Worm (Caenorhabditis elegans) whole organism, L1 larva: ENCODE data around the gene F40E10.5.

Experiments used
- C04F5.9 ChIP-seq: sonication (generic microtip); optimal IDR thresholded peaks from 2 replicates; lab custom pipeline; 2016; ENCODE audit warnings: missing genetic modification characterization, missing compliant biosample characterization
- C16A3.4 ChIP-seq: fragments of 150-350 bp; optimal IDR thresholded peaks from 2 replicates; lab custom pipeline; 2014; ENCODE audit warnings: missing biosample characterization, missing genetic modification characterization
- C34B4.2 ChIP-seq: sonication (generic microtip); optimal IDR thresholded peaks from 2 replicates; lab custom pipeline; 2017; ENCODE audit warnings: mild to moderate bottlenecking, missing genetic modification characterization, missing compliant biosample characterization
- F16B12.6 ChIP-seq: fragments of 150-350 bp; optimal IDR thresholded peaks from 2 replicates; lab custom pipeline; 2014; ENCODE audit warnings: missing biosample characterization, missing genetic modification characterization
- aha-1 ChIP-seq: fragments of 150-350 bp; optimal IDR thresholded peaks from 2 replicates; lab custom pipeline; 2014; ENCODE audit warnings: missing biosample characterization, missing genetic modification characterization
- alr-1 ChIP-seq: fragments of 200-800 bp; sonication (Bioruptor generic); optimal IDR thresholded peaks from 2 replicates; lab custom pipeline; 2018; ENCODE audit warnings: borderline replicate concordance, mild to moderate bottlenecking, missing genetic modification characterization, missing compliant biosample characterization
- ama-1 ChIP-seq: fragments of 150-350 bp; optimal IDR thresholded peaks from 2 replicates; lab custom pipeline; 2014
- ceh-82 ChIP-seq, 3 experiments: fragments of 150-350 bp in 1 of 3; sonication (generic microtip) in 2 of 3; optimal IDR thresholded peaks; 2 replicates each; lab custom pipeline; 2014 to 2017; ENCODE audit warnings: missing biosample characterization in 3 of 3, missing genetic modification characterization in 3 of 3
- ceh-88 ChIP-seq: fragments of 200-800 bp; sonication (Bioruptor generic); IDR thresholded peaks from 2 replicates; pipeline ENCODE4 v1.3.6; 2022; ENCODE audit warnings: missing genetic modification characterization, missing compliant biosample characterization
- ceh-90 ChIP-seq: sonication (generic microtip); optimal IDR thresholded peaks from 2 replicates; lab custom pipeline; 2016; ENCODE audit warnings: missing genetic modification characterization, missing compliant biosample characterization
- ces-1 ChIP-seq: fragments of 150-350 bp; optimal IDR thresholded peaks from 2 replicates; lab custom pipeline; 2014; ENCODE audit warnings: missing biosample characterization, missing genetic modification reagents, missing genetic modification characterization
- dpl-1 ChIP-seq, 3 experiments: fragments of 150-350 bp in 2 of 3; sonication (generic microtip) in 1 of 3; optimal IDR thresholded peaks; 2 replicates each; lab custom pipeline; 2014 to 2017; ENCODE audit warnings: missing biosample characterization in 3 of 3, missing genetic modification characterization in 3 of 3, missing genetic modification reagents in 3 of 3
- dsc-1 ChIP-seq: sonication (generic microtip); optimal IDR thresholded peaks from 2 replicates; lab custom pipeline; 2016; ENCODE audit warnings: mild to moderate bottlenecking, missing genetic modification characterization, missing compliant biosample characterization
- efl-1 ChIP-seq, 4 experiments: fragments of 150-350 bp; optimal IDR thresholded peaks in 3 of 4; peaks in 1 of 4; 1 replicate in 1 of 4; 2 replicates in 3 of 4; lab custom pipeline; 2014; ENCODE audit warnings: missing biosample characterization in 2 of 4, missing genetic modification characterization in 2 of 4, missing genetic modification reagents in 2 of 4
- egl-13 ChIP-seq: sonication (generic microtip); optimal IDR thresholded peaks from 2 replicates; lab custom pipeline; 2016; ENCODE audit warnings: missing genotype, missing genetic modification reagents, missing genetic modification characterization, missing compliant biosample characterization
- egl-27 ChIP-seq, 2 experiments: fragments of 150-350 bp in 1 of 2; sonication (generic microtip); optimal IDR thresholded peaks; 3 replicates each; lab custom pipeline; 2017 to 2018; ENCODE audit warnings: missing biosample characterization in 2 of 2, missing genetic modification characterization in 2 of 2, missing genetic modification reagents in 2 of 2
- elt-2 ChIP-seq: sonication (generic microtip); optimal IDR thresholded peaks from 2 replicates; lab custom pipeline; 2016; ENCODE audit warnings: missing genetic modification characterization, mild to moderate bottlenecking, inconsistent platforms, missing compliant biosample characterization, missing genetic modification reagents
- elt-3 ChIP-seq, 6 experiments: fragments of 150-350 bp in 1 of 6; sonication (generic microtip); optimal IDR thresholded peaks; 2 replicates each; lab custom pipeline; 2017 to 2018; ENCODE audit warnings: missing biosample characterization in 6 of 6, missing genetic modification characterization in 6 of 6, inconsistent platforms in 1 of 6
- ets-5 ChIP-seq: fragments of 200-800 bp; sonication (Bioruptor generic); IDR thresholded peaks from 2 replicates; pipeline ENCODE4 v1.3.6; 2022; ENCODE audit warnings: missing genetic modification characterization, missing compliant biosample characterization
- fkh-10 ChIP-seq: sonication (generic microtip); optimal IDR thresholded peaks from 2 replicates; lab custom pipeline; 2017; ENCODE audit warnings: missing biosample characterization, missing genetic modification reagents, missing genetic modification characterization
- fkh-4 ChIP-seq: sonication (generic microtip); optimal IDR thresholded peaks from 2 replicates; lab custom pipeline; 2016; ENCODE audit warnings: missing compliant biosample characterization, missing genetic modification characterization, borderline replicate concordance
- lin-13 ChIP-seq: fragments of 150-350 bp; optimal IDR thresholded peaks from 2 replicates; lab custom pipeline; 2014; ENCODE audit warnings: missing biosample characterization, missing genetic modification reagents, missing genetic modification characterization
- lin-14 ChIP-seq: fragments of 200-800 bp; sonication (Bioruptor generic); optimal IDR thresholded peaks from 2 replicates; lab custom pipeline; 2018; ENCODE audit warnings: mild to moderate bottlenecking, missing genetic modification characterization, moderate library complexity, missing compliant biosample characterization
- lin-35 ChIP-seq, 2 experiments: fragments of 150-350 bp; optimal IDR thresholded peaks; 2 replicates each; lab custom pipeline; 2014; ENCODE audit warnings: missing biosample characterization in 2 of 2, missing genetic modification characterization in 2 of 2, missing genetic modification reagents in 2 of 2
- lir-3 ChIP-seq: sonication (generic microtip); optimal IDR thresholded peaks from 2 replicates; lab custom pipeline; 2016; ENCODE audit warnings: mild to moderate bottlenecking, missing genetic modification characterization, moderate library complexity, missing compliant biosample characterization; ENCODE audit not compliant: poor library complexity
- mab-9 ChIP-seq: fragments of 200-800 bp; sonication (Bioruptor generic); IDR thresholded peaks from 2 replicates; pipeline ENCODE4 v1.3.6; 2022; ENCODE audit warnings: missing genetic modification reagents, missing genetic modification characterization, missing compliant biosample characterization
- mdl-1 ChIP-seq, 2 experiments: fragments of 150-350 bp; optimal IDR thresholded peaks; 2 replicates each; lab custom pipeline; 2014 to 2017; ENCODE audit warnings: missing biosample characterization in 2 of 2, missing genetic modification characterization in 2 of 2, inconsistent platforms in 1 of 2
- nhr-11 ChIP-seq: fragments of 150-350 bp; optimal IDR thresholded peaks from 2 replicates; lab custom pipeline; 2014; ENCODE audit warnings: missing biosample characterization, missing genetic modification characterization
- nhr-19 ChIP-seq: fragments of 200-800 bp; sonication (Bioruptor generic); conservative IDR thresholded peaks from 2 replicates; pipeline ENCODE4 v1.3.6; 2022; ENCODE audit warnings: missing genetic modification characterization, missing compliant biosample characterization
- nhr-237 ChIP-seq: fragments of 150-350 bp; optimal IDR thresholded peaks from 2 replicates; lab custom pipeline; 2014; ENCODE audit warnings: missing biosample characterization, missing genetic modification characterization
- nhr-28 ChIP-seq: fragments of 150-350 bp; optimal IDR thresholded peaks from 2 replicates; lab custom pipeline; 2014; ENCODE audit warnings: missing biosample characterization, missing genetic modification characterization
- nhr-71 ChIP-seq: sonication (generic microtip); optimal IDR thresholded peaks from 2 replicates; lab custom pipeline; 2016; ENCODE audit warnings: mild to moderate bottlenecking, missing genetic modification characterization, moderate library complexity, missing compliant biosample characterization
- nhr-84 ChIP-seq: sonication (generic microtip); optimal IDR thresholded peaks from 2 replicates; lab custom pipeline; 2017; ENCODE audit warnings: missing biosample characterization, missing genetic modification characterization
- pag-3 ChIP-seq: sonication (generic microtip); optimal IDR thresholded peaks from 2 replicates; lab custom pipeline; 2017; ENCODE audit warnings: missing genetic modification characterization, mild to moderate bottlenecking, missing compliant biosample characterization, antibody characterized with exemption, borderline replicate concordance; ENCODE audit not compliant: insufficient read depth
- rnt-1 ChIP-seq: sonication (generic microtip); optimal IDR thresholded peaks from 2 replicates; lab custom pipeline; 2016; ENCODE audit warnings: mild to moderate bottlenecking, missing genetic modification characterization, moderate library complexity, missing compliant biosample characterization
- snpc-4 ChIP-seq: fragments of 150-350 bp; optimal IDR thresholded peaks from 2 replicates; lab custom pipeline; 2014; ENCODE audit warnings: missing biosample characterization, missing genetic modification characterization
- snu-23 ChIP-seq: sonication (generic microtip); optimal IDR thresholded peaks from 2 replicates; lab custom pipeline; 2016; ENCODE audit warnings: missing genetic modification characterization, missing compliant biosample characterization
- sup-37 ChIP-seq: fragments of 200-800 bp; sonication (Bioruptor generic); optimal IDR thresholded peaks from 2 replicates; lab custom pipeline; 2018; ENCODE audit warnings: mild to moderate bottlenecking, missing genetic modification characterization, missing compliant biosample characterization
- swsn-7 ChIP-seq: sonication (generic microtip); optimal IDR thresholded peaks from 2 replicates; lab custom pipeline; 2016; ENCODE audit warnings: missing genetic modification characterization, missing compliant biosample characterization
- tbx-2 ChIP-seq: sonication (generic microtip); optimal IDR thresholded peaks from 2 replicates; lab custom pipeline; 2016; ENCODE audit warnings: missing genetic modification characterization, missing compliant biosample characterization
- unc-130 ChIP-seq: fragments of 150-350 bp; optimal IDR thresholded peaks from 2 replicates; lab custom pipeline; 2017; ENCODE audit warnings: missing biosample characterization, missing genetic modification characterization, inconsistent platforms
- unc-86 ChIP-seq: sonication (generic microtip); optimal IDR thresholded peaks from 2 replicates; lab custom pipeline; 2016; ENCODE audit warnings: missing genetic modification characterization, missing compliant biosample characterization
- xbp-1 ChIP-seq: sonication (generic microtip); optimal IDR thresholded peaks from 2 replicates; lab custom pipeline; 2016; ENCODE audit warnings: missing genetic modification characterization, missing compliant biosample characterization
- ztf-4 ChIP-seq: fragments of 150-350 bp; optimal IDR thresholded peaks from 2 replicates; lab custom pipeline; 2014; ENCODE audit warnings: missing biosample characterization, missing genetic modification characterization

Gene F40E10.5

ce11 chrX:14724935-14725334 lies 23.3 kb downstream of the F40E10.5 start:
- no peak for TF ChIP-seq lin-35 (GFP tag; optimal IDR thresholded peaks at IDR 0.05; lab: Kevin White, UChicago)
- no peak for TF ChIP-seq F16B12.6 (tag; lab: Kevin White, UChicago)
- TF ChIP-seq sup-37: no peak
- TF ChIP-seq snpc-4 (tag; lab: Kevin White, UChicago): no peak
- TF ChIP-seq egl-27 (tag; optimal IDR thresholded peaks at IDR 0.05; lab: Kevin White, UChicago): no peak
- no peak for TF ChIP-seq egl-13 (tag; lab: Kevin White, UChicago)
- TF ChIP-seq nhr-11 (tag; lab: Kevin White, UChicago): no peak
- no peak for TF ChIP-seq C16A3.4 (tag; lab: Kevin White, UChicago)
- no peak for TF ChIP-seq ama-1
- no peak for TF ChIP-seq nhr-84
- TF ChIP-seq ets-5: no peak
- TF ChIP-seq nhr-28 (tag; lab: Kevin White, UChicago): no peak
- no peak for TF ChIP-seq lir-3 (tag; lab: Kevin White, UChicago)
- TF ChIP-seq unc-86 (tag; lab: Kevin White, UChicago): no peak
- no peak for TF ChIP-seq ztf-4 (tag; lab: Kevin White, UChicago)
- TF ChIP-seq, all 84 proteins: peak for 0

ce11 chrX:14729319-14729718 lies 27.7 kb downstream of the F40E10.5 start, which contains the start of gene tsp-8:
TSS of gene tsp-8 (minus strand) at chrX:14729503.
- TF ChIP-seq pag-3 (tag; lab: Kevin White, UChicago) (peak; percentile 75), elt-3 (tag; optimal IDR thresholded peaks at IDR 0.05; lab: Kevin White, UChicago) (no peak), dsc-1 (tag; lab: Kevin White, UChicago) (peak; percentile 33), lin-14 (GFP tag; lab: Kevin White, UChicago) (peak; percentile 50), swsn-7 (tag; lab: Kevin White, UChicago) (no peak), efl-1 (optimal IDR thresholded peaks at IDR 0.05; lab: Kevin White, UChicago) (no peak), efl-1 (GFP tag; optimal IDR thresholded peaks at IDR 0.05 in 1 of 2; lab: Kevin White, UChicago) (peak in 1 of 2 experiments; percentile 42), rnt-1 (tag; lab: Kevin White, UChicago) (peak; percentile 51), xbp-1 (tag; lab: Kevin White, UChicago) (no peak), nhr-19 (GFP tag; lab: Robert Waterston, UW) (no peak), mab-9 (no peak), F16B12.6 (tag; lab: Kevin White, UChicago) (no peak), C34B4.2 (tag; lab: Kevin White, UChicago) (no peak)

DNA sequence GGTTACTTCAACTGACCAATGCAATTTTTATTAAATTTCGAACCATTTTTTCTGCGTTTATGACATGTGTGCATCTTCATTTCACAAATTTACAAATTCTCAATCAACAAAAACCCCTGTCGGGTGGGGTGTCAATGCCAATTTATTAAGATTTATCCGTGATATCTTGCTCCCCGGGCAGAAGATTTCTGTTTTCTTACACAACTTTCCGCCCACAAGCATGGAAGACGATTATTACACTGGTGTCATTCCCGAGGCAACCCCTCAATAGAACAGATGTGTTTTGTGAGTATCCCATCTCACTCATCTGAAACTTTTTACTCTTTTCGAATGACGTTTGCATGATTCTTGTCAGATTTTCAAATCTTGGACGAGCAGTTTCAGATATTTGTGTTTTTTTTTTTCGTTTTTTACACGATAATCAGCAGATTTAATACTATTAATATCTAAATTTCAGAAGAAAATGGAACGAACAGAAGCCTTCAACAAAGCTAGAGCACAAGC lies 30.3 kb downstream of the F40E10.5 start, which contains the start of gene F33C8.4:
F33C8.4 (plus strand) TSS at position 454 of the 504 bp plus-strand sequence.
- TF ChIP-seq ceh-90 (tag; lab: Kevin White, UChicago) (no peak), mdl-1 (tag; optimal IDR thresholded peaks at IDR 0.05; lab: Kevin White, UChicago) (peak in 1 of 2 experiments; percentile 8), nhr-71 (tag; lab: Kevin White, UChicago) (peak; percentile 41), nhr-11 (tag; lab: Kevin White, UChicago) (no peak), nhr-237 (tag; lab: Kevin White, UChicago) (no peak), swsn-7 (tag; lab: Kevin White, UChicago) (no peak), alr-1 (tag; lab: Kevin White, UChicago) (no peak), fkh-4 (tag; lab: Kevin White, UChicago) (peak; percentile 18), elt-2 (tag; lab: Kevin White, UChicago) (no peak), ceh-88 (GFP tag; lab: Robert Waterston, UW) (no peak), dpl-1 (GFP tag; optimal IDR thresholded peaks at IDR 0.05; lab: Kevin White, UChicago) (no peak), lir-3 (tag; lab: Kevin White, UChicago) (no peak), dsc-1 (tag; lab: Kevin White, UChicago) (peak; percentile 83), snu-23 (GFP tag; lab: Kevin White, UChicago) (peak; percentile 7), rnt-1 (tag; lab: Kevin White, UChicago) (peak; percentile 38), fkh-10 (GFP tag; lab: Kevin White, UChicago) (no peak), ets-5 (no peak), tbx-2 (tag; lab: Kevin White, UChicago) (no peak), egl-13 (tag; lab: Kevin White, UChicago) (no peak), lin-14 (GFP tag; lab: Kevin White, UChicago) (peak; percentile 70), pag-3 (tag; lab: Kevin White, UChicago) (peak; percentile 43), ceh-82 (tag; optimal IDR thresholded peaks at IDR 0.05; lab: Kevin White, UChicago) (no peak), ces-1 (GFP tag; lab: Kevin White, UChicago) (no peak), C04F5.9 (tag; lab: Kevin White, UChicago) (no peak), lin-13 (no peak), elt-3 (tag; optimal IDR thresholded peaks at IDR 0.05; lab: Kevin White, UChicago) (no peak), aha-1 (no peak), unc-130 (tag; lab: Kevin White, UChicago) (peak; percentile 29)
